Worm (Caenorhabditis elegans) whole organism, L4 larva: Measurements from ENCODE around the gene F35E12.2.

Source experiments
- F26F4.8 ChIP-seq: fragments of 200-800 bp; sonication (Bioruptor generic); conservative IDR thresholded peaks from 2 replicates; pipeline ENCODE4 v1.3.6; 2022; ENCODE audit warnings: missing genetic modification characterization, missing compliant biosample characterization
- F49E8.2 ChIP-seq: sonication (generic microtip); optimal IDR thresholded peaks from 2 replicates; lab custom pipeline; 2016; ENCODE audit warnings: missing compliant biosample characterization, mild to moderate bottlenecking, missing genetic modification characterization, borderline replicate concordance
- T26A8.4 ChIP-seq: fragments of 200-800 bp; sonication (Bioruptor generic); IDR thresholded peaks from 2 replicates; pipeline ENCODE4 v1.3.6; 2022; ENCODE audit warnings: missing genetic modification characterization, missing compliant biosample characterization
- ZK337.2 ChIP-seq: fragments of 200-800 bp; sonication (Bioruptor generic); IDR thresholded peaks from 2 replicates; pipeline ENCODE4 v1.3.6; 2022; ENCODE audit warnings: missing genetic modification reagents, missing genetic modification characterization, missing compliant biosample characterization
- aha-1 ChIP-seq: fragments of 150-350 bp; peaks from one replicate; lab custom pipeline; 2014; ENCODE audit warnings: missing biosample characterization, missing genetic modification characterization
- arid-1 ChIP-seq: fragments of 200-800 bp; sonication (Bioruptor generic); conservative IDR thresholded peaks from 2 replicates; pipeline ENCODE4 v1.3.6; 2022; ENCODE audit warnings: missing genetic modification reagents, missing genetic modification characterization, missing compliant biosample characterization
- ceh-20 ChIP-seq: fragments of 200-800 bp; sonication (Bioruptor generic); IDR thresholded peaks from 2 replicates; pipeline ENCODE4 v1.3.6; 2022; ENCODE audit warnings: missing genetic modification reagents, missing genetic modification characterization, missing compliant biosample characterization
- ceh-44 ChIP-seq: fragments of 200-800 bp; sonication (Bioruptor generic); IDR thresholded peaks from 2 replicates; pipeline ENCODE4 v1.3.6; 2022; ENCODE audit warnings: missing genetic modification reagents, missing genetic modification characterization, missing compliant biosample characterization
- ces-1 ChIP-seq: fragments of 150-350 bp; sonication (generic microtip); optimal IDR thresholded peaks from 4 replicates; lab custom pipeline; 2014; ENCODE audit warnings: missing biosample characterization, missing genetic modification reagents, missing genetic modification characterization
- daf-16 ChIP-seq, 3 experiments: sonication (generic microtip); optimal IDR thresholded peaks; 2 replicates each; lab custom pipeline; 2016 to 2017; ENCODE audit warnings: missing genetic modification characterization in 3 of 3, missing genetic modification reagents in 3 of 3, mild to moderate bottlenecking in 2 of 3, missing compliant biosample characterization in 2 of 3, missing biosample characterization in 1 of 3, moderate library complexity in 1 of 3
- dmd-6 ChIP-seq: fragments of 200-800 bp; sonication (Bioruptor generic); IDR thresholded peaks from 2 replicates; pipeline ENCODE4 v1.3.6; 2022; ENCODE audit warnings: missing genetic modification reagents, missing genetic modification characterization, missing compliant biosample characterization
- dmd-8 ChIP-seq: fragments of 200-800 bp; sonication (Bioruptor generic); IDR thresholded peaks from 2 replicates; pipeline ENCODE4 v1.3.6; 2022; ENCODE audit warnings: missing genetic modification characterization, missing compliant biosample characterization
- dve-1 ChIP-seq: sonication (generic microtip); optimal IDR thresholded peaks from 2 replicates; lab custom pipeline; 2017; ENCODE audit warnings: antibody characterized with exemption, mild to moderate bottlenecking, missing genetic modification characterization, missing compliant biosample characterization; ENCODE audit not compliant: insufficient read depth
- fkh-10 ChIP-seq: fragments of 150-350 bp; optimal IDR thresholded peaks from 2 replicates; lab custom pipeline; 2014; ENCODE audit warnings: missing biosample characterization, missing genetic modification reagents, missing genetic modification characterization
- hlh-11 ChIP-seq: fragments of 200-800 bp; sonication (Bioruptor generic); optimal IDR thresholded peaks from 2 replicates; lab custom pipeline; 2018; ENCODE audit warnings: mild to moderate bottlenecking, missing genetic modification characterization, missing compliant biosample characterization
- lin-29 ChIP-seq: fragments of 200-800 bp; sonication (Bioruptor generic); IDR thresholded peaks from 2 replicates; pipeline ENCODE4 v1.3.6; 2022; ENCODE audit warnings: missing genetic modification reagents, missing genetic modification characterization, missing compliant biosample characterization
- lin-39 ChIP-seq: fragments of 150-350 bp; optimal IDR thresholded peaks from 2 replicates; lab custom pipeline; 2014; ENCODE audit warnings: missing biosample characterization, missing genetic modification reagents, missing genetic modification characterization
- madf-5 ChIP-seq, 2 experiments: fragments of 200-800 bp; sonication (Bioruptor generic); IDR thresholded peaks; 2 replicates each; pipeline ENCODE4 v1.3.6; 2022; ENCODE audit warnings: missing compliant biosample characterization in 2 of 2, missing genetic modification characterization in 2 of 2
- mep-1 ChIP-seq: fragments of 150-350 bp; sonication (generic microtip); optimal IDR thresholded peaks from 3 replicates; lab custom pipeline; 2014; ENCODE audit warnings: missing biosample characterization, missing genetic modification characterization
- mes-2 ChIP-seq: sonication (generic microtip); optimal IDR thresholded peaks from 2 replicates; lab custom pipeline; 2016; ENCODE audit warnings: missing genotype, mild to moderate bottlenecking, missing genetic modification characterization, missing compliant biosample characterization; ENCODE audit not compliant: poor library complexity, severe bottlenecking
- nhr-102 ChIP-seq: sonication (generic microtip); optimal IDR thresholded peaks from 2 replicates; lab custom pipeline; 2016; ENCODE audit warnings: mild to moderate bottlenecking, missing genetic modification characterization, moderate library complexity, missing compliant biosample characterization
- nhr-111 ChIP-seq: fragments of 200-800 bp; sonication (Bioruptor generic); optimal IDR thresholded peaks from 2 replicates; lab custom pipeline; 2018; ENCODE audit warnings: mild to moderate bottlenecking, missing genetic modification characterization, missing compliant biosample characterization
- nhr-237 ChIP-seq: sonication (generic microtip); optimal IDR thresholded peaks from 2 replicates; lab custom pipeline; 2017; ENCODE audit warnings: missing biosample characterization, missing genetic modification characterization
- nhr-28 ChIP-seq: fragments of 150-350 bp; optimal IDR thresholded peaks from 2 replicates; lab custom pipeline; 2014; ENCODE audit warnings: missing biosample characterization, missing genetic modification characterization
- nhr-41 ChIP-seq: fragments of 200-800 bp; sonication (Bioruptor generic); IDR thresholded peaks from 2 replicates; pipeline ENCODE4 v1.3.6; 2022; ENCODE audit warnings: missing genetic modification reagents, missing genetic modification characterization, missing compliant biosample characterization
- nhr-42 ChIP-seq: fragments of 200-800 bp; sonication (Bioruptor generic); IDR thresholded peaks from 2 replicates; pipeline ENCODE4 v1.3.6; 2022; ENCODE audit warnings: missing genetic modification characterization, missing compliant biosample characterization
- nhr-48 ChIP-seq: sonication (generic microtip); optimal IDR thresholded peaks from 2 replicates; lab custom pipeline; 2016; ENCODE audit warnings: mild to moderate bottlenecking, missing genetic modification characterization, missing compliant biosample characterization
- nhr-6 ChIP-seq: fragments of 150-350 bp; optimal IDR thresholded peaks from 2 replicates; lab custom pipeline; 2014; ENCODE audit warnings: missing biosample characterization, missing genetic modification characterization
- nhr-77 ChIP-seq: fragments of 150-350 bp; optimal IDR thresholded peaks from 2 replicates; lab custom pipeline; 2014; ENCODE audit warnings: missing biosample characterization, missing genetic modification characterization
- php-3 ChIP-seq: fragments of 200-800 bp; sonication (Bioruptor generic); IDR thresholded peaks from 2 replicates; pipeline ENCODE4 v1.3.6; 2022; ENCODE audit warnings: missing genetic modification reagents, missing genetic modification characterization, missing compliant biosample characterization
- pqm-1 ChIP-seq: sonication (generic microtip); optimal IDR thresholded peaks from 2 replicates; lab custom pipeline; 2017; ENCODE audit warnings: missing biosample characterization, missing genetic modification characterization
- rbr-2 ChIP-seq: sonication (generic microtip); optimal IDR thresholded peaks from 2 replicates; lab custom pipeline; 2016; ENCODE audit warnings: missing genotype, missing genetic modification characterization, missing compliant biosample characterization
- set-16 ChIP-seq: fragments of 200-800 bp; sonication (Bioruptor generic); IDR thresholded peaks from 2 replicates; pipeline ENCODE4 v1.3.6; 2022; ENCODE audit warnings: missing genetic modification reagents, missing genetic modification characterization, missing compliant biosample characterization
- skn-1 ChIP-seq: fragments of 150-350 bp; optimal IDR thresholded peaks from 2 replicates; lab custom pipeline; 2014; ENCODE audit warnings: missing biosample characterization, missing genetic modification characterization
- spr-3 ChIP-seq: fragments of 200-800 bp; sonication (Bioruptor generic); optimal IDR thresholded peaks from 2 replicates; lab custom pipeline; 2018; ENCODE audit warnings: mild to moderate bottlenecking, missing genetic modification characterization, missing compliant biosample characterization
- unc-62 ChIP-seq, 3 experiments: fragments of 150-350 bp in 1 of 3; sonication (generic microtip); optimal IDR thresholded peaks in 2 of 3; peaks in 1 of 3; 1 replicate in 1 of 3; 2 replicates in 2 of 3; lab custom pipeline; 2014 to 2017; ENCODE audit warnings: missing biosample characterization in 3 of 3, missing genetic modification characterization in 3 of 3, missing genetic modification reagents in 3 of 3, missing genotype in 1 of 3
- vab-7 ChIP-seq: fragments of 200-800 bp; sonication (Bioruptor generic); IDR thresholded peaks from 2 replicates; pipeline ENCODE4 v1.3.6; 2022; ENCODE audit warnings: missing genetic modification reagents, missing genetic modification characterization, missing compliant biosample characterization
- zag-1 ChIP-seq: fragments of 150-350 bp; optimal IDR thresholded peaks from 2 replicates; lab custom pipeline; 2014; ENCODE audit warnings: missing biosample characterization, missing genetic modification characterization
- zip-2 ChIP-seq: fragments of 150-350 bp; optimal IDR thresholded peaks from 2 replicates; lab custom pipeline; 2014; ENCODE audit warnings: missing biosample characterization, missing genetic modification characterization

The F35E12.2 gene

DNA sequence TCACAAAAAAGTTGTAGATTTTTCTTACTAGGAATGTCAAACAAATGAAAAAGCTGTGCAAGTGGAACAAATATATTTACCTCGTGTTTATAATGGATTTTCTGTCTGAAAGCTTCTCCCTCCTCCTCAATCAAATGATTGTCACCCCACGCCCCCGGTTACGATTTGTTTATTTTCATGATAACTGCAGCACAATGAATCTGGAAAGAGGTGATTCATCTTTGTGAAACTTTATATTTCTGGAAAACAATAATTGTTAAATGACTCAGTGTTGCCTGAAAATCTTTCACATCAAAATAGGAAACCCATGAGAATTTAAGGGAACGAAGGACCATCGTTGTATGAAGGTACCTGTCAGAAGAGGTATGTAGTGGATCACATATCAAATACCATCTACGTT is 24.0 kb upstream of the F35E12.2 start, which contains the start of gene F35E12.10:
Gene F35E12.10, minus strand, starts transcription at position 101 of the 400 bp plus-strand sequence.
- peak; percentile 69 for TF ChIP-seq aha-1
- TF ChIP-seq unc-62 (GFP tag; optimal IDR thresholded peaks at IDR 0.05 in 1 of 2; lab: Kevin White, UChicago): peak in 1 of 2 experiments; percentile 37
- no peak for TF ChIP-seq unc-62 (tag; optimal IDR thresholded peaks at IDR 0.05; lab: Kevin White, UChicago)
- TF ChIP-seq T26A8.4 (GFP tag; lab: Robert Waterston, UW): no peak

DNA sequence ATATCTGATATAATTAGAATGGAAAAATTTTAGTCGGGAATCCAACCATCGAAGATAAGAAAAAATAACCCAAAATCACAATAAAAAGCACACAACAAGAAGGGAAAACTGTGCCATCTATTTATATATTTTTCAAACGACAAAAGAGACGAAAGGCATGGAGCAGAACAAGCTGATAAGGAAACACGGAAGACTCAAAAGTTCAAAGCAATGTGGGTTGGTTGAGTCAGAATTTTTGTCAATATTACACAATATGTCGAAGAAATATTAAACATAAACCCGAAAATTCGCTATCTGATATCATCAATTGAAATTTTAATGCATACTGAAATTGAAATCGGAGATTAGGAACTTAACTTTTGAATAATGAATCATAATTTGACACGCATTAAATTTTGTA is 20.2 kb upstream of the F35E12.2 start, which contains the start of gene F35E12.9:
Gene F35E12.9, minus strand, starts transcription at position 227 of the 400 bp plus-strand sequence.
- TF ChIP-seq fkh-10 (GFP tag; lab: Kevin White, UChicago) (no peak), nhr-41 (GFP tag; lab: Robert Waterston, UW) (no peak), skn-1 (tag; lab: Kevin White, UChicago) (no peak), nhr-77 (tag; lab: Kevin White, UChicago) (peak; percentile 35), nhr-42 (GFP tag; lab: Robert Waterston, UW) (no peak), nhr-102 (tag; lab: Kevin White, UChicago) (peak; percentile 24), daf-16 (GFP tag; optimal IDR thresholded peaks at IDR 0.05; lab: Kevin White, UChicago) (no peak), daf-16 (tag; optimal IDR thresholded peaks at IDR 0.05; lab: Kevin White, UChicago) (peak; percentile 85), madf-5 (GFP tag; IDR thresholded peaks at IDR 0.05; lab: Robert Waterston, UW) (no peak), set-16 (no peak), ceh-44 (GFP tag; lab: Robert Waterston, UW) (no peak), aha-1 (peak; percentile 85), F49E8.2 (tag; lab: Kevin White, UChicago) (no peak), nhr-6 (peak; percentile 45), F26F4.8 (GFP tag; lab: Robert Waterston, UW) (no peak), unc-62 (GFP tag; optimal IDR thresholded peaks at IDR 0.05 in 1 of 2; lab: Kevin White, UChicago) (no peak), unc-62 (tag; optimal IDR thresholded peaks at IDR 0.05; lab: Kevin White, UChicago) (no peak), nhr-28 (tag; lab: Kevin White, UChicago) (peak; percentile 83), dmd-8 (no peak), ceh-20 (GFP tag; lab: Robert Waterston, UW) (no peak), dmd-6 (peak; percentile 81), lin-39 (tag; lab: Kevin White, UChicago) (no peak), T26A8.4 (GFP tag; lab: Robert Waterston, UW) (no peak), vab-7 (GFP tag; lab: Robert Waterston, UW) (no peak), php-3 (GFP tag; lab: Robert Waterston, UW) (peak; percentile 78), dve-1 (peak; percentile 87), spr-3 (GFP tag; lab: Kevin White, UChicago) (no peak), mep-1 (peak; percentile 23), zip-2 (tag; lab: Kevin White, UChicago) (peak; percentile 16), nhr-237 (no peak), mes-2 (no peak), hlh-11 (tag; lab: Kevin White, UChicago) (peak; percentile 59), zag-1 (tag; lab: Kevin White, UChicago) (no peak), nhr-48 (tag; lab: Kevin White, UChicago) (peak; percentile 33), arid-1 (GFP tag; lab: Robert Waterston, UW) (no peak), pqm-1 (peak; percentile 98)

ce11 chrV:13739901-13740300 is 15.2 kb upstream of the F35E12.2 start:
- TF ChIP-seq mep-1: no peak
- no peak for TF ChIP-seq ceh-44 (GFP tag; lab: Robert Waterston, UW)
- no peak for TF ChIP-seq ZK337.2 (GFP tag; lab: Robert Waterston, UW)
- no peak for TF ChIP-seq zip-2 (tag; lab: Kevin White, UChicago)
- TF ChIP-seq F26F4.8 (GFP tag; lab: Robert Waterston, UW): no peak
- no peak for TF ChIP-seq daf-16 (GFP tag; optimal IDR thresholded peaks at IDR 0.05; lab: Kevin White, UChicago)
- peak; percentile 67 for TF ChIP-seq daf-16 (tag; optimal IDR thresholded peaks at IDR 0.05; lab: Kevin White, UChicago)
- TF ChIP-seq nhr-111 (GFP tag; lab: Kevin White, UChicago): no peak
- peak; percentile 81 for TF ChIP-seq dve-1
- TF ChIP-seq rbr-2: no peak
- TF ChIP-seq nhr-28 (tag; lab: Kevin White, UChicago): peak; percentile 94
- peak; percentile 72 for TF ChIP-seq pqm-1
- peak; percentile 38; the same call in 1 of the 2 replicates for TF ChIP-seq dmd-6
- TF ChIP-seq ces-1: no peak
- TF ChIP-seq lin-29 (GFP tag; lab: Robert Waterston, UW): no peak
- peak; percentile 30 for TF ChIP-seq hlh-11 (tag; lab: Kevin White, UChicago)
- TF ChIP-seq nhr-102 (tag; lab: Kevin White, UChicago): peak; percentile 0
